Fruit fly (Drosophila melanogaster) S2 (cell line): ENCODE measurements around the gene Rcd2.
A peak's percentile ranks its signal among the peaks of the same experiment; 100 is the strongest.

Source experiments
- CG8478 ChIP-seq: fragments of >200 bp; optimal IDR thresholded peaks from 2 replicates; lab custom pipeline; 2018
- CTCF ChIP-seq, 2 experiments: fragments of >200 bp; optimal IDR thresholded peaks; 2 replicates each; lab custom pipeline; 2018

Gene Rcd2

DNA sequence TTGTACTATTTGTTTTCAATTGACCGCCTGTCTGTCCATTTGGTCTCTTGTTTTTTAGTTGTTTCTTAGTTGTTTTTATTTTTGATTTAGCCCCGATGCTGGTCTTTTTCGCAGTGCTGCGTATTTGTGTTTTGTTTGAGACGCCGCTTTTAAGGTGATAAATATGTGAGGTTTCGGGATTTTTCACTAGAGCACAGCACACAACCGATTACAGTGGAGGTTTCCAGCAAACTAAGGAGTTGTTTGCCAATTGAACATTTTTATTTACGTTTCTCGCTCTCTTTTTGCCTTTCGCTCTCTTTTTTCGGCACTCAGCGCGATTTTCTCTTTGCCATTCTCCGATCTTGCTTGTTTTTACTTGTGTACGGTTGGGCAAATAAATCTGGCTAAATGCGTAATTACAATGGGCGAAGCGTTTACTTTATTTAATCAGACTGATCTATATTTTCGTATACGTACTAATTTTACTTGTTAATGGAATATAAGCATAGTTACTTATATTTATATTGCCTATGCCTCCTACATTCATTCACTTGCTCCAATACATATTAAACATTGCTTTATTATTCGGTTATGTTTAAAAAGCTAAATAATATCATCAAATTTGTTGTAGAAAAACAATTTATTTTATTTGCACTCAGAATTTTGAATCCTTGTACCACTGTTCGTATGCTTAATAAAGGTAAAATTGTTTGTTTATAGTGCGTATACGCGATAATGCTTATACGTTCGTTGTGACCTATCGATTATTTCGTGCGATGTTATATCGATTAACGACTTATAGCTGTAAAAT, at the start of gene Rcd2:
TSS of gene Rcd2 (minus strand) at position 236 of the 793 bp plus-strand sequence.
- TF ChIP-seq CTCF (optimal IDR thresholded peaks at IDR 0.05; lab: Kevin White, UChicago), result no peak
- TF ChIP-seq CG8478 (lab: Kevin White, UChicago), result no peak

DNA sequence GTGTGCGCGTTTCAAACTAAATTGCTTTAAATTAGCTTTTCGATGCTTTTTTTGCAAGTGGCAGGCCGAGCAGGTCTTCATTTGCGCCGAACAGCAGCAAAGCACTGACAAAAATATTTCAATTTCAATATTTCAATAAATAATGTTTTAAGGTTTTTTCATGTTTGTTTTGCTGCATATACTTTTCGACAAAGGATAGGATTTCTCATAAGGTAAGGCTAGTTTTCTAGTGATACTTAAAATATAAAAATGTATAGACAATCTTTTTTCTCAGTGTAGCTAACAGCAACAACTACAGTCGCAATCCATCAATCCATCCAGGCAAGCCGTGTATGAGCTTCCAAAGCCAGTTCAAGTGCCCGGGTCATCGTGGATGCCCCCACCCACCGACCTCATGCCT, 48.3 kb upstream of the Rcd2 start:
- TF ChIP-seq CTCF (optimal IDR thresholded peaks at IDR 0.05; lab: Kevin White, UChicago), result no peak
- no peak for TF ChIP-seq CG8478 (lab: Kevin White, UChicago)

- TF ChIP-seq CG8478 (lab: Kevin White, UChicago), result no peak
- TF ChIP-seq CTCF (optimal IDR thresholded peaks at IDR 0.05; lab: Kevin White, UChicago), result no peak
Measured at dm6 chr3L:20586024-20586423, 45.8 kb upstream of the Rcd2 start.

- TF ChIP-seq CTCF (optimal IDR thresholded peaks at IDR 0.05; lab: Kevin White, UChicago) (no peak), CG8478 (lab: Kevin White, UChicago) (no peak)
Measured at dm6 chr3L:20583919-20584318, 43.7 kb upstream of the Rcd2 start.

dm6 chr3L:20582354-20582753, 42.1 kb upstream of the Rcd2 start:
- no peak for TF ChIP-seq CG8478 (lab: Kevin White, UChicago)
- TF ChIP-seq CTCF (optimal IDR thresholded peaks at IDR 0.05; lab: Kevin White, UChicago), result no peak

dm6 chr3L:20580614-20581013, 40.4 kb upstream of the Rcd2 start:
- TF ChIP-seq CTCF (optimal IDR thresholded peaks at IDR 0.05; lab: Kevin White, UChicago), result peak; percentile 81 to 85
- TF ChIP-seq CG8478 (lab: Kevin White, UChicago), result no peak

DNA sequence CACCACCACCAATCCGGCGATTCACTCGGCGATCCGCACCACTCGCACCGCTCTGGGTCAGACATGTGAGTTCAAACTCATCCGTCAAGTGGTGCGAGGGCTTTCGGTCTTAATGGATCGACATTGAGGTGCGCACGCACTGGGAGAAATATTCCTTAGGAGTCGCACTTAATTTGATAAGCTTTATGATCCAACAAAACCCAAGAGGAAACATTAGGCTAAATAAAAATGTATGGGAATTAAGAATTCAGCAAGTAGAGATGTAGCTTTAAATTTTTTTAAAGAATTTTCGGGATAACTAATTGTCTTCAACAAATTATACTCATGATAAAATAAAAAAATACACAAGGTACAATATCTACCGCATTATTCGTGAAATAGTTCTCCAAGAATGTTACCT, 36.3 kb upstream of the Rcd2 start:
- no peak for TF ChIP-seq CTCF (optimal IDR thresholded peaks at IDR 0.05; lab: Kevin White, UChicago)
- no peak for TF ChIP-seq CG8478 (lab: Kevin White, UChicago)

dm6 chr3L:20570134-20570533, 29.9 kb upstream of the Rcd2 start:
- TF ChIP-seq CTCF (optimal IDR thresholded peaks at IDR 0.05; lab: Kevin White, UChicago), result no peak

dm6 chr3L:20565561-20566128, 25.4 kb upstream of the Rcd2 start:
- TF ChIP-seq CTCF (optimal IDR thresholded peaks at IDR 0.05; lab: Kevin White, UChicago) (no peak), CG8478 (lab: Kevin White, UChicago) (no peak)

- TF ChIP-seq CTCF (optimal IDR thresholded peaks at IDR 0.05; lab: Kevin White, UChicago), result no peak
Measured at dm6 chr3L:20563767-20564166, 23.6 kb upstream of the Rcd2 start.

- no peak for TF ChIP-seq CTCF (optimal IDR thresholded peaks at IDR 0.05; lab: Kevin White, UChicago)
- TF ChIP-seq CG8478 (lab: Kevin White, UChicago), result no peak
Measured at dm6 chr3L:20562649-20563048, 22.4 kb upstream of the Rcd2 start.

dm6 chr3L:20557065-20557464, 16.8 kb upstream of the Rcd2 start:
- TF ChIP-seq CTCF (optimal IDR thresholded peaks at IDR 0.05; lab: Kevin White, UChicago), result no peak
- TF ChIP-seq CG8478 (lab: Kevin White, UChicago), result no peak

- TF ChIP-seq CTCF (optimal IDR thresholded peaks at IDR 0.05; lab: Kevin White, UChicago) (no peak), CG8478 (lab: Kevin White, UChicago) (no peak)
Measured at dm6 chr3L:20556371-20556770, 16.2 kb upstream of the Rcd2 start.

DNA sequence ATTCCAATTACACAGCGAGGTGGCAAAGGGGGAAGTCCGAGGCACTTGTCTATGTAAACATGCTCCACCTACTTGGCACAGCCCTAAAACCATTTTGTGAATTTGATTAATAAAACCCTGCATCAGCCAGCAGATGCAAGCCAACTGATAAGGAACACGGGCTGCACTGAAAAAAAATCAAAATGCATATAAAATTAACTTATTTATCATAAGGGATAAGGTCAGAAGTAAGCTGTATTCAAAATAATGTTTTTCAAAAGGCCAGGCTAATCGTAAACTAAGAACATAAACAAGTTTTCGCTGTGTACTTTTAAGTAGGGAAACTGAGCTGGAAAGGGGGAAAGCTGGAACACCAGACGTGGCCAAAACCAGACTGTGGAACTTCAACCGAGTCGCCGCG, 11.6 kb upstream of the Rcd2 start:
- TF ChIP-seq CG8478 (lab: Kevin White, UChicago), result no peak
- TF ChIP-seq CTCF (optimal IDR thresholded peaks at IDR 0.05; lab: Kevin White, UChicago), result no peak

dm6 chr3L:20549358-20549757, 9.1 kb upstream of the Rcd2 start:
- no peak for TF ChIP-seq CG8478 (lab: Kevin White, UChicago)
- no peak for TF ChIP-seq CTCF (optimal IDR thresholded peaks at IDR 0.05; lab: Kevin White, UChicago)
